Fruit fly (Drosophila melanogaster) S2 (cell line): Measurements from ENCODE around the gene CG13239.

ENCODE experiments used
- CG8478 ChIP-seq: fragments of >200 bp; optimal IDR thresholded peaks from 2 replicates; lab custom pipeline; 2018
- CTCF ChIP-seq, 2 experiments: fragments of >200 bp; optimal IDR thresholded peaks; 2 replicates each; lab custom pipeline; 2018

- TF ChIP-seq CG8478 (lab: Kevin White, UChicago) (no peak), CTCF (optimal IDR thresholded peaks at IDR 0.05; lab: Kevin White, UChicago) (no peak)
Observed at dm6 chr3L:22870378-22870777, 9.8 kb downstream of the CG13239 start.
